Worm (Caenorhabditis elegans) whole organism, L1 larva: ENCODE data around the gene emre-1.

Experiments
- F16B12.6 ChIP-seq: fragments of 150-350 bp; optimal IDR thresholded peaks from 2 replicates; lab custom pipeline; 2014; ENCODE audit warnings: missing biosample characterization, missing genetic modification characterization
- ama-1 ChIP-seq: fragments of 150-350 bp; optimal IDR thresholded peaks from 2 replicates; lab custom pipeline; 2014
- fos-1 ChIP-seq: fragments of 150-350 bp; optimal IDR thresholded peaks from 2 replicates; lab custom pipeline; 2014; ENCODE audit warnings: missing biosample characterization, missing genetic modification characterization
- grh-1 ChIP-seq: fragments of 200-800 bp; sonication (Bioruptor generic); IDR thresholded peaks from 2 replicates; pipeline ENCODE4 v1.3.6; 2022; ENCODE audit warnings: missing genetic modification reagents, missing genetic modification characterization, missing compliant biosample characterization
- lin-35 ChIP-seq, 2 experiments: fragments of 150-350 bp; optimal IDR thresholded peaks; 2 replicates each; lab custom pipeline; 2014; ENCODE audit warnings: missing biosample characterization in 2 of 2, missing genetic modification characterization in 2 of 2, missing genetic modification reagents in 2 of 2
- zag-1 ChIP-seq: fragments of 150-350 bp; optimal IDR thresholded peaks from 2 replicates; lab custom pipeline; 2014; ENCODE audit warnings: missing biosample characterization, missing genetic modification characterization
- ztf-4 ChIP-seq: fragments of 150-350 bp; optimal IDR thresholded peaks from 2 replicates; lab custom pipeline; 2014; ENCODE audit warnings: missing biosample characterization, missing genetic modification characterization

- TF ChIP-seq ama-1 (no peak), lin-35 (GFP tag; optimal IDR thresholded peaks at IDR 0.05; lab: Kevin White, UChicago) (no peak), grh-1 (GFP tag; lab: Robert Waterston, UW) (no peak), F16B12.6 (no peak), ztf-4 (tag; lab: Kevin White, UChicago) (no peak), fos-1 (tag; lab: Kevin White, UChicago) (no peak), zag-1 (tag; lab: Kevin White, UChicago) (no peak)
These were observed 3.0 kb downstream of the emre-1 start, which contains the start of gene plp-2 for ce11 chrX:14982525-14982924.
